Worm (Caenorhabditis elegans): Measurements from ENCODE around the gene C17C3.5.

ce11 chrII:5599326-5600044 lies 47.9 kb downstream of the C17C3.5 start, which contains the start of gene C17G10.10:
- TF ChIP-seq nhr-77 (tag; optimal IDR thresholded peaks at IDR 0.05) = peak; percentile 52
- no peak for TF ChIP-seq nhr-76 (tag; optimal IDR thresholded peaks at IDR 0.05)
- no peak for TF ChIP-seq zag-1 (tag; optimal IDR thresholded peaks at IDR 0.05)
- TF ChIP-seq elt-3 (tag; optimal IDR thresholded peaks at IDR 0.05) = peak in 5 of 6 experiments; percentile 3 to 79 (median 48)
- TF ChIP-seq dpl-1 (GFP tag; optimal IDR thresholded peaks at IDR 0.05) = peak; percentile 35 to 55 (median 40)
- peak; percentile 60 for TF ChIP-seq mep-1 (tag; optimal IDR thresholded peaks at IDR 0.05)
- TF ChIP-seq lsy-2 (tag; optimal IDR thresholded peaks at IDR 0.05) = peak; percentile 54 to 70
- peak; percentile 34 for TF ChIP-seq blmp-1 (tag; optimal IDR thresholded peaks at IDR 0.05)
- no peak for TF ChIP-seq nhr-28 (tag; optimal IDR thresholded peaks at IDR 0.05)
- peak in 1 of 2 experiments; percentile 82 for TF ChIP-seq mdl-1 (tag; optimal IDR thresholded peaks at IDR 0.05)
- TF ChIP-seq sptf-1 (tag; optimal IDR thresholded peaks at IDR 0.05) = no peak
- peak; percentile 88 for TF ChIP-seq nhr-19 (GFP tag; conservative IDR thresholded peaks at IDR 0.05)

Data from whole organism, L1 larva.